Worm (Caenorhabditis elegans) whole organism, L3 larva: ENCODE measurements around the gene C23H4.8.

Experiments
- R02D3.7 ChIP-seq: fragments of 150-350 bp; optimal IDR thresholded peaks from 2 replicates; lab custom pipeline; 2014; ENCODE audit warnings: missing biosample characterization, missing genetic modification characterization
- aly-2 ChIP-seq: fragments of 150-350 bp; optimal IDR thresholded peaks from 2 replicates; lab custom pipeline; 2014; ENCODE audit warnings: missing biosample characterization, missing genetic modification characterization
- ama-1 ChIP-seq: fragments of 150-350 bp; optimal IDR thresholded peaks from 2 replicates; lab custom pipeline; 2018
- ceh-9 ChIP-seq: sonication (generic microtip); optimal IDR thresholded peaks from 2 replicates; lab custom pipeline; 2018; ENCODE audit warnings: missing biosample characterization, missing genetic modification characterization
- daf-12 ChIP-seq: fragments of 150-350 bp; optimal IDR thresholded peaks from 2 replicates; lab custom pipeline; 2014; ENCODE audit warnings: missing biosample characterization, missing genetic modification reagents, missing genetic modification characterization
- egl-5 ChIP-seq: fragments of 150-350 bp; optimal IDR thresholded peaks from 2 replicates; lab custom pipeline; 2017; ENCODE audit warnings: missing biosample characterization, missing genetic modification reagents, missing genetic modification characterization, inconsistent platforms
- elt-2 ChIP-seq: sonication (generic microtip); optimal IDR thresholded peaks from 2 replicates; lab custom pipeline; 2016; ENCODE audit warnings: missing genetic modification reagents, mild to moderate bottlenecking, missing genetic modification characterization, missing compliant biosample characterization
- fkh-10 ChIP-seq: sonication (generic microtip); optimal IDR thresholded peaks from 2 replicates; lab custom pipeline; 2017; ENCODE audit warnings: missing biosample characterization, missing genetic modification reagents, missing genetic modification characterization
- fos-1 ChIP-seq: fragments of 150-350 bp; optimal IDR thresholded peaks from 2 replicates; lab custom pipeline; 2014; ENCODE audit warnings: missing biosample characterization, missing genetic modification characterization
- hmg-11 ChIP-seq: sonication (generic microtip); optimal IDR thresholded peaks from 2 replicates; lab custom pipeline; 2016; ENCODE audit warnings: missing genetic modification characterization, missing compliant biosample characterization
- jun-1 ChIP-seq: fragments of 150-350 bp; optimal IDR thresholded peaks from 2 replicates; lab custom pipeline; 2014; ENCODE audit warnings: missing biosample characterization, missing genetic modification reagents, missing genetic modification characterization
- lin-39 ChIP-seq: fragments of 150-350 bp; optimal IDR thresholded peaks from 2 replicates; lab custom pipeline; 2018; ENCODE audit warnings: missing biosample characterization, missing genetic modification reagents, missing genetic modification characterization
- lsy-12 ChIP-seq: sonication (generic microtip); optimal IDR thresholded peaks from 2 replicates; lab custom pipeline; 2016; ENCODE audit warnings: mild to moderate bottlenecking, missing genetic modification characterization, missing compliant biosample characterization
- mdl-1 ChIP-seq: fragments of 150-350 bp; optimal IDR thresholded peaks from 2 replicates; lab custom pipeline; 2014; ENCODE audit warnings: missing biosample characterization, missing genetic modification characterization
- mml-1 ChIP-seq: fragments of 150-350 bp; sonication (generic microtip); optimal IDR thresholded peaks from 3 replicates; lab custom pipeline; 2014; ENCODE audit warnings: missing biosample characterization, missing genetic modification characterization
- nfya-1 ChIP-seq: sonication (generic microtip); optimal IDR thresholded peaks from 2 replicates; lab custom pipeline; 2017; ENCODE audit warnings: missing genetic modification characterization, mild to moderate bottlenecking, missing compliant biosample characterization, antibody characterized with exemption, moderate library complexity; ENCODE audit not compliant: insufficient read depth
- nhr-11 ChIP-seq: fragments of 150-350 bp; optimal IDR thresholded peaks from 2 replicates; lab custom pipeline; 2014; ENCODE audit warnings: missing biosample characterization, missing genetic modification characterization
- nhr-23 ChIP-seq: fragments of 150-350 bp; optimal IDR thresholded peaks from 2 replicates; lab custom pipeline; 2014; ENCODE audit warnings: missing biosample characterization, missing genetic modification reagents, missing genetic modification characterization
- nhr-237 ChIP-seq: fragments of 150-350 bp; optimal IDR thresholded peaks from 2 replicates; lab custom pipeline; 2014; ENCODE audit warnings: missing biosample characterization, missing genetic modification characterization
- nhr-25 ChIP-seq: sonication (generic microtip); optimal IDR thresholded peaks from 2 replicates; lab custom pipeline; 2017; ENCODE audit warnings: missing biosample characterization, missing genetic modification characterization
- nhr-28 ChIP-seq: fragments of 150-350 bp; optimal IDR thresholded peaks from 2 replicates; lab custom pipeline; 2014; ENCODE audit warnings: missing biosample characterization, missing genetic modification characterization
- nhr-43 ChIP-seq: sonication (generic microtip); optimal IDR thresholded peaks from 2 replicates; lab custom pipeline; 2016; ENCODE audit warnings: mild to moderate bottlenecking, missing genetic modification characterization, missing compliant biosample characterization; ENCODE audit not compliant: poor library complexity, severe bottlenecking
- nhr-67 ChIP-seq: fragments of 150-350 bp; optimal IDR thresholded peaks from 2 replicates; lab custom pipeline; 2014; ENCODE audit warnings: missing biosample characterization, missing genetic modification characterization
- nhr-76 ChIP-seq: fragments of 150-350 bp; sonication (generic microtip); optimal IDR thresholded peaks from 5 replicates; lab custom pipeline; 2014; ENCODE audit warnings: missing biosample characterization, missing genetic modification characterization
- pha-4 ChIP-seq: fragments of 150-350 bp; optimal IDR thresholded peaks from 2 replicates; lab custom pipeline; 2014; ENCODE audit warnings: missing biosample characterization, missing genetic modification reagents, missing genetic modification characterization
- pqm-1 ChIP-seq: fragments of 150-350 bp; optimal IDR thresholded peaks from 2 replicates; lab custom pipeline; 2017; ENCODE audit warnings: missing biosample characterization, missing genetic modification characterization, inconsistent platforms
- skn-1 ChIP-seq: fragments of 150-350 bp; optimal IDR thresholded peaks from 2 replicates; lab custom pipeline; 2014; ENCODE audit warnings: missing biosample characterization, missing genetic modification characterization
- snpc-4 ChIP-seq: fragments of 150-350 bp; optimal IDR thresholded peaks from 2 replicates; lab custom pipeline; 2014; ENCODE audit warnings: missing biosample characterization, missing genetic modification characterization
- tbx-2 ChIP-seq: sonication (generic microtip); optimal IDR thresholded peaks from 2 replicates; lab custom pipeline; 2016; ENCODE audit warnings: mild to moderate bottlenecking, missing genetic modification characterization, missing compliant biosample characterization
- unc-39 ChIP-seq: sonication (generic microtip); optimal IDR thresholded peaks from 4 replicates; lab custom pipeline; 2017; ENCODE audit warnings: missing biosample characterization, missing genetic modification characterization
- unc-62 ChIP-seq: fragments of 150-350 bp; sonication (generic microtip); optimal IDR thresholded peaks from 4 replicates; lab custom pipeline; 2014; ENCODE audit warnings: missing biosample characterization, missing genetic modification reagents, missing genetic modification characterization
- zag-1 ChIP-seq: fragments of 150-350 bp; optimal IDR thresholded peaks from 2 replicates; lab custom pipeline; 2014; ENCODE audit warnings: missing biosample characterization, missing genetic modification characterization
- ztf-11 ChIP-seq: fragments of 150-350 bp; optimal IDR thresholded peaks from 2 replicates; lab custom pipeline; 2014; ENCODE audit warnings: missing biosample characterization, missing genetic modification characterization
- ztf-4 ChIP-seq: fragments of 150-350 bp; optimal IDR thresholded peaks from 2 replicates; lab custom pipeline; 2014; ENCODE audit warnings: missing biosample characterization, missing genetic modification characterization

Gene C23H4.8

DNA sequence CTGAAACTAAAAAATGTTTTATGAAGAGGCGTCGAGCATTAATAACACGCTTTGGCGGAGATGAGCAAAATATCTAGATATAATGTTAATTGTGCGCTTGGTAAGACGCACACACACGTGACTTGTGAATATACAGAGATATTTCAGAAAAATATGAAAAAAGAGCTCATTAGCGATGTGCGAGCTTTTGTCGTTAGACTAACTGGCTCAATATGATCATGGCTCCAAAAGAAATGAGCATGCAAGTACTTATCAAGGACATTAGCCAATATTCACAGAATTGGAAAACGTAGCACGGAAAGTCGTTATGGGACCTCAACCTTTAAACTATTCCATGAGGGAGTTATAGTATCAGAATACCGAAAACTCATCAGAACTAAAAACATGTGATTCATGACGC lies 10.0 kb upstream of the C23H4.8 start:
- TF ChIP-seq nhr-11 (tag; lab: Kevin White, UChicago) (peak; percentile 2), ztf-4 (tag; lab: Kevin White, UChicago) (no peak)

DNA sequence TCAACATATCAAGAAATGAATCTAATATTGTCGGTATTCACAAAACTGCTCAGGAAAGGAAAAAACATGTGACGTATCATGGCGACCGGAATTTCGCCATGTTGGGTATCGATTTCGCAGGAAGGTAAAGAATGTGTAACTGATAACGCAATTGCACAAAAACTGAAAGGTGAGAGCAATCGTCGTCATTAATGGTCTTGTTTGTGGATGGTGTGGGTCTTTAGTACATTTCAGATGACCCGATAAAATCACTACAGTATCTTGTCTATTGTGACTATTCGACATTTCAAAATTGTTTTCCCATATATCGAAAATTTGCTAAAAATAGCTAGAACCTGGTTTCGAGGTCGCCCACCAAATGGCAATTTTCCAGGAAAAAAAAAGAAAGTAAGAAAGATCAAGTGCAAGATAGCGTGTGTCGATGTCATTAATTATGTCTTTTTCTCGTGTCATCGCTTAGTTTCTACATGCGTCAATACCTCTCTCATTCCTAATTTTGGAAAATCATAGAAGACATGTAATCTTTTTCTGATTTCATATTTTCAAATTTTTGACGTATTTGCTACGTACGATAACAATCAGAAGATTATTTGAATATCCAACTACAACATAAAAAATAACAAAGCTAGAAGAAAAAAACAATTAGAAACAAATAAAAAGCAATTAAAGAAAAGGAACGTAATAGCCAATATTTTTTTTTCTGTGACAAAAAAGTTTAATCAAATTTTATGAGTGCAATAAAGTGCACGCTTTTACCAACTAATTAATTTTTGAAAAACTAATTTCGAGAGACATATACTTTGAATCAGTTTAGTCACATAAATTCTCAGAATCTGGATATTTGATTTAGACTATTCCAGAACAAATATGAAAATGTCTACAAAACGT lies 6.7 kb upstream of the C23H4.8 start:
- peak; percentile 49 for TF ChIP-seq pqm-1 (tag; lab: Kevin White, UChicago)
- peak; percentile 15 for TF ChIP-seq lin-39 (tag; lab: Kevin White, UChicago)
- TF ChIP-seq R02D3.7 (tag; lab: Kevin White, UChicago), result no peak
- peak; percentile 32 for TF ChIP-seq jun-1 (tag; lab: Kevin White, UChicago)
- peak; percentile 65 for TF ChIP-seq elt-2 (tag; lab: Kevin White, UChicago)
- peak; percentile 57 for TF ChIP-seq nhr-11 (tag; lab: Kevin White, UChicago)

DNA sequence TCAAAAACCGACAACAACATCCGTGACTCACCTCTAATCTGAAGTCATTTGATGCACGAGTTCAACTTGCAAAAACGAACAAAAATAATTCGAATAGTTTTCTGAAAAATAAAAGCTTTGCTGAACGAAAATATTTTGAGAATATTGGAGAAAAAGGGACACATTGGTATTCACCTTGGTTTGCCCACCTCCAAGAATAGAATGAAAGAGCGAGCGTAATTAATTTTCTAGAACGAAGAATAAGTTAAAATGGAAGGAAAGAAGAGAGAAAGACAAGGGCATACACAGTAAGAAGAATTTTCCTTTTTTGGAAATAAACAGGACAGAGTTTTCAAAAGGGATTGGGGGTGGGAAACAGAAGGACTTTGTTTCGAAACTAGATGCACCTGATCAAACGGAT lies 4.2 kb upstream of the C23H4.8 start, which contains the start of gene cab-1:
Gene cab-1 (minus strand): TSS at position 101 of the 400 bp plus-strand sequence.
- TF ChIP-seq nhr-237 (tag; lab: Kevin White, UChicago) (no peak), snpc-4 (tag; lab: Kevin White, UChicago) (no peak), unc-62 (GFP tag; lab: Kevin White, UChicago) (no peak), ceh-9 (no peak), fkh-10 (GFP tag; lab: Kevin White, UChicago) (no peak), fos-1 (tag; lab: Kevin White, UChicago) (no peak), ama-1 (lab: Kevin White, UChicago) (no peak), pqm-1 (tag; lab: Kevin White, UChicago) (no peak)

DNA sequence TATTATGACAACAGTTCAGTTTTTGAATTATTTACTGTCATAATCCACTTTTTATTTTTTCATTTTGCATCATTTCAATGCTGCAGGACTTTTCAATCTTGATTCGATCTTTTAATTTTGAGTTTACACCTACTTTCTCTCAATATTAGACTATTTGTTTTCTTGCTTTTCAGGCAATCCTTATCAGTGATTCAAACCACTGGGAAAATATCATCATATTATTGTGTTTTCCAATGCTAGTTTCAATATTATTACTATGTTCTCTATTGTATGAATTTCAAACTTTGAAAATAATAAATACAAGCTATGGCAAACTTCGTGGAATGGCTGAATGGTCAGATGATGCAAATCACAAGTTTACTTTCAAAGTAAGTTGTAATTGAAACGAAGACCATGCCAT lies 2.4 kb downstream of the C23H4.8 start, which contains the start of gene cest-8:
Gene cest-8 (plus strand): TSS at position 184 of the 400 bp plus-strand sequence.
- TF ChIP-seq nfya-1 (no peak), skn-1 (tag; lab: Kevin White, UChicago) (peak; percentile 53), snpc-4 (tag; lab: Kevin White, UChicago) (no peak), pha-4 (tag; lab: Kevin White, UChicago) (peak; percentile 4), aly-2 (tag; lab: Kevin White, UChicago) (no peak), mdl-1 (tag; lab: Kevin White, UChicago) (no peak), egl-5 (tag; lab: Kevin White, UChicago) (no peak), ztf-11 (no peak), pqm-1 (tag; lab: Kevin White, UChicago) (no peak), fos-1 (tag; lab: Kevin White, UChicago) (no peak), nhr-11 (tag; lab: Kevin White, UChicago) (no peak)

DNA sequence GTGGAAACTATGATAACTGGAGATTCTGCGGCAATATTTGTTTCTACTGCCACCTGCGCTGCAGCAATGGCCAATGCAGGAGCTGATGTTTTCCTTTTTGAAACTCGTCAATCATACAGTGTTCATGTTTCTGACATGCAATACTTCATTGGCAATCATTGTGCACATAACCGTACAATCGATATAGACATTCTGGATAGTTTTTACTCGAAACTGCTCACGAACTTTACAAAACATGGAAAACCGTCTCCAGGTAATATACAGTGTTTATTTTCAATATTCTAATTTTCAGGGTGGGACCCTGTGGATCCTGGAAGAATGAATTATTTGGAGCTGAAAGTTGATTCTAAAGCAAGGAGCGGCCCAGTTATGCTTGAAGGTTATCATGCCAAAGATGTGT lies 4.8 kb downstream of the C23H4.8 start, which contains the start of gene cest-9.2:
Gene cest-9.2 (plus strand): TSS at position 301 of the 400 bp plus-strand sequence.
- no peak for TF ChIP-seq nhr-28 (tag; lab: Kevin White, UChicago)
- TF ChIP-seq pha-4 (tag; lab: Kevin White, UChicago), result no peak
- TF ChIP-seq nhr-43 (tag; lab: Kevin White, UChicago), result no peak
- no peak for TF ChIP-seq elt-2 (tag; lab: Kevin White, UChicago)
- TF ChIP-seq nhr-67 (tag; lab: Kevin White, UChicago), result no peak
- TF ChIP-seq unc-39 (tag; lab: Kevin White, UChicago), result no peak
- TF ChIP-seq nhr-76, result no peak
- TF ChIP-seq lsy-12 (tag; lab: Kevin White, UChicago), result no peak
- TF ChIP-seq unc-62 (GFP tag; lab: Kevin White, UChicago), result no peak
- no peak for TF ChIP-seq nhr-11 (tag; lab: Kevin White, UChicago)
- no peak for TF ChIP-seq nhr-25 (tag; lab: Kevin White, UChicago)
- TF ChIP-seq mml-1 (tag; lab: Kevin White, UChicago), result no peak
- no peak for TF ChIP-seq daf-12 (tag; lab: Kevin White, UChicago)
- no peak for TF ChIP-seq nhr-237 (tag; lab: Kevin White, UChicago)
- TF ChIP-seq tbx-2 (tag; lab: Kevin White, UChicago), result no peak
- TF ChIP-seq skn-1 (tag; lab: Kevin White, UChicago), result no peak
- TF ChIP-seq zag-1, result no peak
- no peak for TF ChIP-seq hmg-11 (tag; lab: Kevin White, UChicago)
- no peak for TF ChIP-seq nhr-23 (tag; lab: Kevin White, UChicago)
